Fruit fly (Drosophila melanogaster) whole organism, embryonic: ENCODE measurements around the gene CG10874.

Experiments
- Aef1 ChIP-seq: fragments of 200-800 bp; sonication (Bioruptor generic); IDR thresholded peaks from 3 replicates; pipeline ENCODE4 v1.3.6; 2022; ENCODE audit warnings: missing biosample characterization, missing genetic modification characterization
- Antp ChIP-seq: fragments of 200-800 bp; sonication (Bioruptor generic); optimal IDR thresholded peaks from 3 replicates; lab custom pipeline; 2016; ENCODE audit warnings: missing biosample characterization, missing genetic modification characterization
- Awh ChIP-seq: fragments of 200-800 bp; sonication (Bioruptor generic); IDR thresholded peaks from 2 replicates; pipeline ENCODE4, ENCODE4 v1.3.6; 2022; ENCODE audit warnings: missing biosample characterization, missing genetic modification characterization
- C15 ChIP-seq: fragments of 200-800 bp; sonication (Bioruptor generic); IDR thresholded peaks from 3 replicates; pipeline ENCODE4 v1.3.6; 2022; ENCODE audit warnings: missing biosample characterization, missing genetic modification characterization
- CG10543 ChIP-seq: fragments of 200-800 bp; sonication (Bioruptor generic); optimal IDR thresholded peaks from 3 replicates; lab custom pipeline; 2017; ENCODE audit warnings: missing biosample characterization, mild to moderate bottlenecking, missing genetic modification characterization, moderate library complexity
- CG15269 ChIP-seq: fragments of 200-800 bp; sonication (Bioruptor generic); optimal IDR thresholded peaks from 2 replicates; lab custom pipeline; 2018; ENCODE audit warnings: missing biosample characterization, mild to moderate bottlenecking, missing genetic modification characterization, moderate library complexity
- CG15696 ChIP-seq: fragments of 200-800 bp; sonication (Bioruptor generic); optimal IDR thresholded peaks from 2 replicates; lab custom pipeline; 2019; ENCODE audit warnings: missing biosample characterization, mild to moderate bottlenecking, missing genetic modification characterization, moderate library complexity
- CG16813 ChIP-seq: fragments of 200-800 bp; sonication (Bioruptor generic); IDR thresholded peaks from 3 replicates; pipeline ENCODE4 v1.3.6; 2022; ENCODE audit warnings: missing biosample characterization, missing genetic modification characterization; ENCODE audit not compliant: partially characterized antibody
- CG17612 ChIP-seq: fragments of 200-800 bp; sonication (Bioruptor generic); IDR thresholded peaks from 2 replicates; pipeline ENCODE4 v1.3.6; 2022; ENCODE audit warnings: missing biosample characterization, missing genetic modification characterization
- CG17912 ChIP-seq: fragments of 200-800 bp; sonication (Bioruptor generic); optimal IDR thresholded peaks from 2 replicates; lab custom pipeline; 2018; ENCODE audit warnings: missing biosample characterization, mild to moderate bottlenecking, missing genetic modification characterization
- CG31388 ChIP-seq: fragments of 200-800 bp; sonication (Bioruptor generic); optimal IDR thresholded peaks from 2 replicates; lab custom pipeline; 2016; ENCODE audit warnings: missing biosample characterization, missing genetic modification characterization
- CG33213 ChIP-seq: fragments of 200-800 bp; sonication (Bioruptor generic); optimal IDR thresholded peaks from 3 replicates; lab custom pipeline; 2016; ENCODE audit warnings: missing biosample characterization, missing genetic modification characterization
- CG33557 ChIP-seq: fragments of 200-800 bp; sonication (Bioruptor generic); optimal IDR thresholded peaks from 2 replicates; lab custom pipeline; 2019; ENCODE audit warnings: missing biosample characterization, mild to moderate bottlenecking, missing genetic modification characterization, moderate library complexity
- CG4730 ChIP-seq: fragments of 200-800 bp; sonication (Bioruptor generic); IDR thresholded peaks from 2 replicates; pipeline ENCODE4 v1.3.6; 2022; ENCODE audit warnings: missing biosample characterization, missing genetic modification characterization
- CG4820 ChIP-seq: fragments of 200-800 bp; sonication (Bioruptor generic); optimal IDR thresholded peaks from 3 replicates; lab custom pipeline; 2016; ENCODE audit warnings: missing biosample characterization, missing genetic modification characterization
- CG6689 ChIP-seq: fragments of 200-800 bp; sonication (Bioruptor generic); IDR thresholded peaks from 2 replicates; pipeline ENCODE4 v1.3.6; 2022; ENCODE audit warnings: missing biosample characterization, missing genetic modification characterization
- CG6813 ChIP-seq: fragments of 200-800 bp; sonication (Bioruptor generic); optimal IDR thresholded peaks from 2 replicates; lab custom pipeline; 2017; ENCODE audit warnings: missing biosample characterization, missing genetic modification characterization, mild to moderate bottlenecking, moderate library complexity, missing genetic modification reagents
- CG8765 ChIP-seq: fragments of 200-800 bp; sonication (Bioruptor generic); IDR thresholded peaks from 2 replicates; pipeline ENCODE4 v1.3.6; 2022; ENCODE audit warnings: missing biosample characterization, missing genetic modification characterization
- CG9817 ChIP-seq: fragments of 200-800 bp; sonication (Bioruptor generic); optimal IDR thresholded peaks from 2 replicates; lab custom pipeline; 2018; ENCODE audit warnings: missing biosample characterization, mild to moderate bottlenecking, missing genetic modification characterization, moderate library complexity
- CG9876 ChIP-seq: fragments of 200-800 bp; sonication (Bioruptor generic); optimal IDR thresholded peaks from 2 replicates; lab custom pipeline; 2016; ENCODE audit warnings: missing biosample characterization, missing genetic modification characterization
- Chrac-16 ChIP-seq: fragments of 200-800 bp; sonication (Bioruptor generic); optimal IDR thresholded peaks from 3 replicates; lab custom pipeline; 2016; ENCODE audit warnings: missing biosample characterization, missing genetic modification characterization
- CkIIα-i1 ChIP-seq: fragments of 200-800 bp; sonication (Bioruptor generic); IDR thresholded peaks from 2 replicates; pipeline ENCODE4 v1.3.6; 2022; ENCODE audit warnings: missing biosample characterization, missing genetic modification characterization
- Dll ChIP-seq: fragments of 200-800 bp; sonication (Bioruptor generic); IDR thresholded peaks from 4 replicates; pipeline ENCODE4 v1.3.6; 2022; ENCODE audit warnings: missing biosample characterization, missing genetic modification characterization; ENCODE audit not compliant: partially characterized antibody
- Ets65A ChIP-seq: fragments of 200-800 bp; sonication (Bioruptor generic); peaks from one replicate; lab custom pipeline; 2016; ENCODE audit warnings: missing biosample characterization, missing genetic modification characterization
- HHEX ChIP-seq: fragments of 200-800 bp; sonication (Bioruptor generic); optimal IDR thresholded peaks from 3 replicates; lab custom pipeline; 2017; ENCODE audit warnings: missing biosample characterization, mild to moderate bottlenecking, missing genetic modification characterization, missing genetic modification reagents
- HLH4C ChIP-seq: fragments of 200-800 bp; sonication (Bioruptor generic); IDR thresholded peaks from 3 replicates; pipeline ENCODE4 v1.3.6; 2022; ENCODE audit warnings: missing biosample characterization, missing genetic modification characterization; ENCODE audit not compliant: partially characterized antibody
- Kr ChIP-seq: fragments of 200-800 bp; sonication (Bioruptor generic); optimal IDR thresholded peaks from 2 replicates; lab custom pipeline; 2017; ENCODE audit warnings: missing biosample characterization, mild to moderate bottlenecking, missing genetic modification characterization
- Lim3 ChIP-seq: fragments of 200-800 bp; sonication (Bioruptor generic); IDR thresholded peaks from 2 replicates; pipeline ENCODE4 v1.3.6; 2022; ENCODE audit warnings: missing biosample characterization, missing genetic modification characterization
- NK7.1 ChIP-seq: fragments of 200-800 bp; sonication (Bioruptor generic); optimal IDR thresholded peaks from 3 replicates; lab custom pipeline; 2016; ENCODE audit warnings: missing biosample characterization, missing genetic modification characterization
- NfI ChIP-seq: fragments of 200-800 bp; sonication (Bioruptor generic); optimal IDR thresholded peaks from 3 replicates; lab custom pipeline; 2018; ENCODE audit warnings: missing biosample characterization, mild to moderate bottlenecking, missing genetic modification characterization, moderate library complexity
- Poxn ChIP-seq: fragments of 200-800 bp; sonication (Bioruptor generic); IDR thresholded peaks from 2 replicates; pipeline ENCODE4 v1.3.6; 2022; ENCODE audit warnings: missing biosample characterization, missing genetic modification characterization
- Stat92E ChIP-seq, 3 experiments: fragments of >200 bp in 2 of 3; fragments of 200-800 bp in 1 of 3; sonication (Bioruptor generic) in 1 of 3; optimal IDR thresholded peaks; 2 replicates each; lab custom pipeline; 2017 to 2019; ENCODE audit warnings: missing biosample characterization in 3 of 3, missing genetic modification characterization in 3 of 3, mild to moderate bottlenecking in 1 of 3, moderate library complexity in 1 of 3
- ap ChIP-seq: fragments of 200-800 bp; sonication (Bioruptor generic); IDR thresholded peaks from 2 replicates; pipeline ENCODE4 v1.3.6; 2022; ENCODE audit warnings: missing biosample characterization, missing genetic modification characterization
- ase ChIP-seq: fragments of 200-800 bp; sonication (Bioruptor generic); IDR thresholded peaks from 3 replicates; pipeline ENCODE4 v1.3.6; 2022; ENCODE audit warnings: missing biosample characterization, missing genetic modification characterization
- az2 ChIP-seq: fragments of 200-800 bp; sonication (Bioruptor generic); optimal IDR thresholded peaks from 3 replicates; lab custom pipeline; 2016; ENCODE audit warnings: missing biosample characterization, missing genetic modification characterization
- bcd ChIP-seq: fragments of 200-800 bp; sonication (Bioruptor generic); optimal IDR thresholded peaks from 2 replicates; lab custom pipeline; 2017; ENCODE audit warnings: missing biosample characterization, mild to moderate bottlenecking, missing genetic modification characterization
- cad ChIP-seq: fragments of >200 bp; optimal IDR thresholded peaks from 2 replicates; lab custom pipeline; 2017; ENCODE audit warnings: missing biosample characterization, missing genetic modification characterization
- gcm2 ChIP-seq: fragments of 200-800 bp; sonication (Bioruptor generic); optimal IDR thresholded peaks from 2 replicates; lab custom pipeline; 2016; ENCODE audit warnings: missing biosample characterization, missing genetic modification characterization
- hkb ChIP-seq, 2 experiments: fragments of 200-800 bp in 1 of 2; fragments of >200 bp in 1 of 2; sonication (Bioruptor generic) in 1 of 2; IDR thresholded peaks in 1 of 2; optimal IDR thresholded peaks in 1 of 2; 2 replicates each; pipeline versions ENCODE4 v1.3.6 to Lab custom; 2017 to 2022; ENCODE audit warnings: missing biosample characterization in 1 of 2, missing genetic modification characterization in 1 of 2
- klu ChIP-seq: fragments of 200-800 bp; sonication (Bioruptor generic); IDR thresholded peaks from 2 replicates; pipeline ENCODE4 v1.3.6; 2022; ENCODE audit warnings: missing biosample characterization, missing genetic modification characterization
- oc ChIP-seq: fragments of 200-800 bp; sonication (Bioruptor generic); optimal IDR thresholded peaks from 2 replicates; lab custom pipeline; 2018; ENCODE audit warnings: missing biosample characterization, mild to moderate bottlenecking, missing genetic modification characterization, moderate library complexity
- pan ChIP-seq, 4 experiments: fragments of >200 bp in 3 of 4; fragments of 200-800 bp in 1 of 4; sonication (Bioruptor generic) in 1 of 4; optimal IDR thresholded peaks in 3 of 4; IDR thresholded peaks in 1 of 4; 2 replicates each; pipeline versions ENCODE4 v1.3.6 to Lab custom; 2017 to 2022; ENCODE audit warnings: missing biosample characterization in 2 of 4, missing genetic modification characterization in 2 of 4, mixed read lengths in 1 of 4
- pros ChIP-seq: fragments of 200-800 bp; sonication (Bioruptor generic); optimal IDR thresholded peaks from 3 replicates; lab custom pipeline; 2019; ENCODE audit warnings: missing biosample characterization, mild to moderate bottlenecking, missing genetic modification characterization, moderate library complexity
- salm ChIP-seq: fragments of 200-800 bp; sonication (Bioruptor generic); optimal IDR thresholded peaks from 2 replicates; lab custom pipeline; 2018; ENCODE audit warnings: missing biosample characterization, mild to moderate bottlenecking, missing genetic modification characterization
- seq ChIP-seq: fragments of 200-800 bp; sonication (Bioruptor generic); IDR thresholded peaks from 2 replicates; pipeline ENCODE4 v1.3.6; 2022; ENCODE audit warnings: missing biosample characterization, missing genetic modification characterization
- sisA ChIP-seq: fragments of 200-800 bp; sonication (Bioruptor generic); IDR thresholded peaks from 2 replicates; pipeline ENCODE4 v1.3.6; 2022; ENCODE audit warnings: missing biosample characterization, missing genetic modification characterization
- sr ChIP-seq: fragments of 200-800 bp; sonication (Bioruptor generic); IDR thresholded peaks from 3 replicates; pipeline ENCODE4 v1.3.6; 2022; ENCODE audit warnings: missing biosample characterization, missing genetic modification characterization
- tgo ChIP-seq: fragments of 200-800 bp; sonication (Bioruptor generic); IDR thresholded peaks from 3 replicates; pipeline ENCODE4 v1.3.6; 2022; ENCODE audit warnings: missing biosample characterization, missing genetic modification characterization
- toy ChIP-seq: fragments of 200-800 bp; sonication (Bioruptor generic); IDR thresholded peaks from 2 replicates; pipeline ENCODE4 v1.3.6; 2022; ENCODE audit warnings: missing biosample characterization, missing genetic modification characterization
- wek ChIP-seq: fragments of 200-800 bp; sonication (Bioruptor generic); optimal IDR thresholded peaks from 3 replicates; lab custom pipeline; 2018; ENCODE audit warnings: missing biosample characterization, mild to moderate bottlenecking, missing genetic modification characterization, moderate library complexity
- zf30C ChIP-seq: fragments of 200-800 bp; sonication (Bioruptor generic); optimal IDR thresholded peaks from 3 replicates; lab custom pipeline; 2018; ENCODE audit warnings: missing biosample characterization, mild to moderate bottlenecking, missing genetic modification characterization

CG10874 gene

DNA sequence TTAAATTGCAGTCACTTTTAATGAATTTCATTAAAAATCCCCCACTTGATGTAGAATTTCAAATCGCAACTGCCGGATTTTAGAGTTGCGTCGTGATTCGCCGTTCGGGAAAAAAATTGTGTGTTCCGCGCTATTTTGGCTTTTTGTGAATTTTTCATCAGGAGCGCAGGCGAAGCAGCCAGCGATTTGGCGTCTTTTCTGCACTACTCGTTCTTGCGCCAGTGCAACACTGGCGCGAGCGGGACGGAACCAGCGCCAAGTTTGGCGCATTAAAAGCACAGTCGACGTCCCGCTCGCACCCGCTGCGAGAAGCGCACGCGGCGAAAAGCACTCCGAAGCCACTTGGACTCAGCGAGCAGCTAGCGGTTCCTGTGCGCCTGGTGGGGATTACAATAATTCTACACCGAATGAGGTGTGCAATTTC is 1.2 kb upstream of the CG10874 start (continued):
- TF ChIP-seq Awh (GFP tag; lab: Robert Waterston, UW) (no peak), NK7.1 (GFP tag; lab: Kevin White, UChicago) (peak; percentile 34), ase (GFP tag; lab: Robert Waterston, UW) (no peak), oc (tag; lab: Kevin White, UChicago) (peak; percentile 76), CG16813 (no peak), Kr (GFP tag; lab: Kevin White, UChicago) (no peak), wek (GFP tag; lab: Kevin White, UChicago) (peak; percentile 29), CG9876 (no peak), cad (GFP tag; lab: Kevin White, UChicago) (no peak), pan (optimal IDR thresholded peaks at IDR 0.05; lab: Kevin White, UChicago) (no peak), pan (GFP tag; optimal IDR thresholded peaks at IDR 0.05 in 1 of 2, IDR thresholded peaks at IDR 0.05 in 1 of 2) (no peak), bcd (GFP tag; lab: Kevin White, UChicago) (peak; percentile 40), hkb (optimal IDR thresholded peaks at IDR 0.05; lab: Kevin White, UChicago) (peak; percentile 79), hkb (GFP tag; IDR thresholded peaks at IDR 0.05; lab: Robert Waterston, UW) (no peak), CG33213 (GFP tag; lab: Kevin White, UChicago) (peak; percentile 96), sr (GFP tag; lab: Robert Waterston, UW) (no peak), az2 (GFP tag; lab: Kevin White, UChicago) (no peak), zf30C (GFP tag; lab: Kevin White, UChicago) (peak; percentile 59), gcm2 (GFP tag; lab: Kevin White, UChicago) (no peak), Dll (no peak), seq (GFP tag; lab: Robert Waterston, UW) (no peak), Chrac-16 (no peak), CG10543 (GFP tag; lab: Kevin White, UChicago) (peak; percentile 96), HLH4C (GFP tag; lab: Robert Waterston, UW) (no peak), Poxn (GFP tag; lab: Robert Waterston, UW) (no peak), CG15696 (no peak), CG9817 (tag; lab: Kevin White, UChicago) (peak; percentile 11), HHEX (peak; percentile 24), Antp (GFP tag; lab: Kevin White, UChicago) (peak; percentile 18), CG4730 (GFP tag; lab: Robert Waterston, UW) (no peak), CG33557 (GFP tag; lab: Kevin White, UChicago) (no peak), salm (tag; lab: Kevin White, UChicago) (peak; percentile 38), ap (GFP tag; lab: Robert Waterston, UW) (no peak), CG6689 (no peak), CG17612 (GFP tag; lab: Robert Waterston, UW) (no peak), CG31388 (GFP tag; lab: Kevin White, UChicago) (peak; percentile 17), CkIIα-i1 (no peak), CG15269 (tag; lab: Kevin White, UChicago) (peak; percentile 49), CG6813 (GFP tag; lab: Kevin White, UChicago) (peak; percentile 57), Lim3 (no peak), NfI (peak; percentile 44), pros (GFP tag; lab: Kevin White, UChicago) (peak; percentile 79), tgo (no peak), sisA (GFP tag; lab: Robert Waterston, UW) (no peak), klu (GFP tag; lab: Robert Waterston, UW) (no peak), CG4820 (GFP tag; lab: Kevin White, UChicago) (no peak), CG17912 (GFP tag; lab: Kevin White, UChicago) (peak; percentile 84), toy (GFP tag; lab: Robert Waterston, UW) (no peak), Aef1 (GFP tag; lab: Robert Waterston, UW) (no peak), Stat92E (GFP tag; optimal IDR thresholded peaks at IDR 0.05; lab: Kevin White, UChicago) (peak in 1 of 3 experiments; percentile 89), Ets65A (GFP tag; lab: Kevin White, UChicago) (no peak), CG8765 (GFP tag; lab: Robert Waterston, UW) (no peak), C15 (GFP tag; lab: Robert Waterston, UW) (no peak)
